Worm (Caenorhabditis elegans) whole organism, late embryonic: ENCODE results near the gene ugt-44.

Experiments used
- C08G9.2 ChIP-seq: sonication (generic microtip); optimal IDR thresholded peaks from 2 replicates; lab custom pipeline; 2016; ENCODE audit warnings: mild to moderate bottlenecking, missing genetic modification characterization, moderate library complexity, missing compliant biosample characterization
- K02D7.2 ChIP-seq: sonication (generic microtip); optimal IDR thresholded peaks from 2 replicates; lab custom pipeline; 2017; ENCODE audit warnings: mild to moderate bottlenecking, missing genetic modification characterization, missing compliant biosample characterization
- K09A11.1 ChIP-seq: sonication (generic microtip); optimal IDR thresholded peaks from 2 replicates; lab custom pipeline; 2017; ENCODE audit warnings: antibody characterized with exemption, mild to moderate bottlenecking, missing genetic modification characterization, missing compliant biosample characterization; ENCODE audit not compliant: insufficient read depth
- ahr-1 ChIP-seq: sonication (generic microtip); optimal IDR thresholded peaks from 2 replicates; lab custom pipeline; 2016; ENCODE audit warnings: missing genetic modification characterization, missing compliant biosample characterization
- ceh-19 ChIP-seq: fragments of 200-800 bp; sonication (Bioruptor generic); optimal IDR thresholded peaks from 2 replicates; lab custom pipeline; 2018; ENCODE audit warnings: mild to moderate bottlenecking, missing genetic modification characterization, missing compliant biosample characterization
- ceh-2 ChIP-seq: sonication (generic microtip); optimal IDR thresholded peaks from 2 replicates; lab custom pipeline; 2016; ENCODE audit warnings: missing genotype, missing genetic modification characterization, missing compliant biosample characterization
- ceh-22 ChIP-seq: sonication (generic microtip); optimal IDR thresholded peaks from 2 replicates; lab custom pipeline; 2017; ENCODE audit warnings: missing biosample characterization, missing genetic modification characterization
- ceh-24 ChIP-seq: sonication (generic microtip); optimal IDR thresholded peaks from 2 replicates; lab custom pipeline; 2016; ENCODE audit warnings: mild to moderate bottlenecking, missing genetic modification characterization, missing compliant biosample characterization
- dmd-4 ChIP-seq: sonication (generic microtip); optimal IDR thresholded peaks from 2 replicates; lab custom pipeline; 2016; ENCODE audit warnings: borderline replicate concordance, missing genetic modification characterization, missing compliant biosample characterization
- dve-1 ChIP-seq: sonication (generic microtip); optimal IDR thresholded peaks from 2 replicates; lab custom pipeline; 2017; ENCODE audit warnings: antibody characterized with exemption, mild to moderate bottlenecking, missing genetic modification characterization, missing compliant biosample characterization
- elt-2 ChIP-seq: sonication (generic microtip); optimal IDR thresholded peaks from 2 replicates; lab custom pipeline; 2016; ENCODE audit warnings: missing genetic modification reagents, missing genetic modification characterization, missing compliant biosample characterization
- eyg-1 ChIP-seq: sonication (generic microtip); optimal IDR thresholded peaks from 2 replicates; lab custom pipeline; 2016; ENCODE audit warnings: missing genotype, missing genetic modification characterization, missing compliant biosample characterization
- fkh-6 ChIP-seq: sonication (generic microtip); optimal IDR thresholded peaks from 2 replicates; lab custom pipeline; 2016; ENCODE audit warnings: missing genetic modification characterization, missing compliant biosample characterization
- gmeb-2 ChIP-seq: sonication (generic microtip); optimal IDR thresholded peaks from 2 replicates; lab custom pipeline; 2016; ENCODE audit warnings: missing genetic modification characterization, inconsistent platforms, missing compliant biosample characterization
- hlh-13 ChIP-seq: fragments of 200-800 bp; sonication (Bioruptor generic); optimal IDR thresholded peaks from 2 replicates; lab custom pipeline; 2018; ENCODE audit warnings: mild to moderate bottlenecking, missing genetic modification characterization, missing compliant biosample characterization
- hlh-15 ChIP-seq: sonication (generic microtip); optimal IDR thresholded peaks from 2 replicates; lab custom pipeline; 2016; ENCODE audit warnings: missing genetic modification characterization, missing compliant biosample characterization
- hlh-30 ChIP-seq: sonication (generic microtip); optimal IDR thresholded peaks from 2 replicates; lab custom pipeline; 2017; ENCODE audit warnings: antibody characterized with exemption, missing genetic modification characterization, missing compliant biosample characterization; ENCODE audit not compliant: insufficient read depth
- lim-6 ChIP-seq: sonication (generic microtip); optimal IDR thresholded peaks from 2 replicates; lab custom pipeline; 2016; ENCODE audit warnings: missing genetic modification characterization, missing compliant biosample characterization
- lin-11 ChIP-seq: fragments of 200-800 bp; sonication (Bioruptor generic); optimal IDR thresholded peaks from 2 replicates; lab custom pipeline; 2018; ENCODE audit warnings: mild to moderate bottlenecking, missing genetic modification characterization, missing compliant biosample characterization
- nfya-1 ChIP-seq: sonication (generic microtip); optimal IDR thresholded peaks from 2 replicates; lab custom pipeline; 2017; ENCODE audit warnings: missing genetic modification characterization, mild to moderate bottlenecking, missing compliant biosample characterization, antibody characterized with exemption, moderate library complexity
- nhr-11 ChIP-seq: fragments of 150-350 bp; optimal IDR thresholded peaks from 2 replicates; lab custom pipeline; 2014; ENCODE audit warnings: missing biosample characterization, missing genetic modification characterization
- nhr-232 ChIP-seq: sonication (generic microtip); optimal IDR thresholded peaks from 2 replicates; lab custom pipeline; 2016; ENCODE audit warnings: missing genetic modification characterization, missing compliant biosample characterization
- npax-4 ChIP-seq: sonication (generic microtip); optimal IDR thresholded peaks from 2 replicates; lab custom pipeline; 2016; ENCODE audit warnings: missing genetic modification characterization, missing compliant biosample characterization
- odd-2 ChIP-seq: sonication (generic microtip); optimal IDR thresholded peaks from 2 replicates; lab custom pipeline; 2017; ENCODE audit warnings: antibody characterized with exemption, mild to moderate bottlenecking, missing genetic modification characterization, missing compliant biosample characterization
- pha-2 ChIP-seq: sonication (generic microtip); optimal IDR thresholded peaks from 2 replicates; lab custom pipeline; 2017; ENCODE audit warnings: mild to moderate bottlenecking, missing genetic modification characterization, missing compliant biosample characterization
- pqm-1 ChIP-seq: sonication (generic microtip); optimal IDR thresholded peaks from 2 replicates; lab custom pipeline; 2016; ENCODE audit warnings: missing genetic modification characterization, missing compliant biosample characterization
- ref-2 ChIP-seq: sonication (generic microtip); optimal IDR thresholded peaks from 2 replicates; lab custom pipeline; 2016; ENCODE audit warnings: missing genetic modification characterization, missing compliant biosample characterization
- rnt-1 ChIP-seq: sonication (generic microtip); optimal IDR thresholded peaks from 2 replicates; lab custom pipeline; 2016; ENCODE audit warnings: missing genetic modification characterization, missing compliant biosample characterization
- sox-2 ChIP-seq: fragments of 200-800 bp; sonication (Bioruptor generic); IDR thresholded peaks from 2 replicates; pipeline ENCODE4 v1.3.6; 2022; ENCODE audit warnings: missing genetic modification reagents, missing genetic modification characterization, missing compliant biosample characterization
- sox-4 ChIP-seq: sonication (generic microtip); optimal IDR thresholded peaks from 2 replicates; lab custom pipeline; 2017; ENCODE audit warnings: mild to moderate bottlenecking, missing genetic modification characterization, inconsistent platforms, missing compliant biosample characterization
- tbx-2 ChIP-seq: sonication (generic microtip); optimal IDR thresholded peaks from 2 replicates; lab custom pipeline; 2016; ENCODE audit warnings: missing genetic modification characterization, missing compliant biosample characterization
- tbx-7 ChIP-seq: sonication (generic microtip); optimal IDR thresholded peaks from 2 replicates; lab custom pipeline; 2016; ENCODE audit warnings: missing genotype, missing genetic modification characterization, missing compliant biosample characterization
- ttx-3 ChIP-seq: sonication (generic microtip); optimal IDR thresholded peaks from 2 replicates; lab custom pipeline; 2016; ENCODE audit warnings: missing genetic modification reagents, missing genetic modification characterization, missing compliant biosample characterization
- unc-42 ChIP-seq: sonication (generic microtip); optimal IDR thresholded peaks from 2 replicates; lab custom pipeline; 2016; ENCODE audit warnings: missing genotype, missing genetic modification characterization, missing compliant biosample characterization
- unc-55 ChIP-seq: sonication (generic microtip); optimal IDR thresholded peaks from 2 replicates; lab custom pipeline; 2017; ENCODE audit warnings: missing biosample characterization, missing genetic modification reagents, missing genetic modification characterization
- unc-86 ChIP-seq: sonication (generic microtip); optimal IDR thresholded peaks from 2 replicates; lab custom pipeline; 2016; ENCODE audit warnings: missing genetic modification characterization, missing compliant biosample characterization
- zip-5 ChIP-seq: sonication (generic microtip); optimal IDR thresholded peaks from 2 replicates; lab custom pipeline; 2016; ENCODE audit warnings: missing genetic modification characterization, missing compliant biosample characterization

ugt-44 gene

ce11 chrIV:10437114-10437513 is 32.4 kb upstream of the ugt-44 start:
- TF ChIP-seq hlh-30 (tag; lab: Kevin White, UChicago) (no peak), K02D7.2 (tag; lab: Kevin White, UChicago) (no peak), lim-6 (no peak), unc-55 (GFP tag; lab: Kevin White, UChicago) (no peak)

DNA sequence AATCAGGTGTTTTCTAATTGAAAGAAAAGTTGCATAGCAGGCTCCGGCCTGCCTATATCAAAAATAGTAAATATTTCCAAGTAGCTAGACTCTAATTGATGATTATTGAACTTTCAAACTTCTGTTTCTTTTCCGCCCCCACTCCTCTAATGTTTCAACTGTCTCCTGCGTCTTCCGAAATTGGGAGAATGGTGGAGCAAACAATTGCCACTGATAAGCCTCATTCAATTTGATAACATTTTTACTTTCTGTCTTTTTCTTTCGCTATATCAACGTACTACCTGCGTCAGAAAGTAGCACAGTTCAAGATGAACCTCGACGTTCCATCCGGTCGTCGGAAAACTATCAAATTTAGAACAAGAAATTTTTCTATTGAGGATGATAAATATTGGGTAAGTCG is 30.6 kb upstream of the ugt-44 start, which contains the start of gene F13B12.3:
Gene F13B12.3 (plus strand): TSS at position 223 of the 400 bp plus-strand sequence.
- peak; percentile 38 for TF ChIP-seq elt-2 (tag; lab: Kevin White, UChicago)
- TF ChIP-seq unc-86 (tag; lab: Kevin White, UChicago): no peak
- TF ChIP-seq npax-4 (tag; lab: Kevin White, UChicago): no peak
- TF ChIP-seq ref-2: no peak
- no peak for TF ChIP-seq hlh-13

- TF ChIP-seq ceh-19 (no peak), sox-2 (GFP tag; lab: Robert Waterston, UW) (no peak), pha-2 (tag; lab: Kevin White, UChicago) (no peak), tbx-7 (tag; lab: Kevin White, UChicago) (no peak), ceh-24 (tag; lab: Kevin White, UChicago) (no peak), odd-2 (no peak), dmd-4 (tag; lab: Kevin White, UChicago) (no peak), K02D7.2 (tag; lab: Kevin White, UChicago) (no peak), zip-5 (tag; lab: Kevin White, UChicago) (no peak), dve-1 (no peak), gmeb-2 (tag; lab: Kevin White, UChicago) (no peak), ceh-2 (no peak), fkh-6 (tag; lab: Kevin White, UChicago) (no peak), unc-55 (GFP tag; lab: Kevin White, UChicago) (no peak), tbx-2 (no peak)
Measured at ce11 chrIV:10442904-10443303, 26.6 kb upstream of the ugt-44 start.

- TF ChIP-seq lim-6 (no peak), K02D7.2 (tag; lab: Kevin White, UChicago) (no peak), npax-4 (tag; lab: Kevin White, UChicago) (no peak), eyg-1 (no peak), pha-2 (tag; lab: Kevin White, UChicago) (no peak), ttx-3 (tag; lab: Kevin White, UChicago) (no peak), nhr-11 (no peak), hlh-30 (tag; lab: Kevin White, UChicago) (no peak), fkh-6 (tag; lab: Kevin White, UChicago) (no peak), nhr-232 (no peak), K09A11.1 (tag; lab: Kevin White, UChicago) (no peak)
Measured at ce11 chrIV:10443510-10443909, 26.0 kb upstream of the ugt-44 start, which contains the start of gene F13B12.7. Gene F13B12.7 (plus strand): TSS chrIV:10443810.

ce11 chrIV:10449799-10450198 is 19.7 kb upstream of the ugt-44 start, which contains the start of gene F13B12.4:
Gene F13B12.4 (minus strand): TSS chrIV:10449899.
- no peak for TF ChIP-seq elt-2 (tag; lab: Kevin White, UChicago)
- TF ChIP-seq hlh-15 (tag; lab: Kevin White, UChicago): no peak
- no peak for TF ChIP-seq lin-11
- TF ChIP-seq C08G9.2 (tag; lab: Kevin White, UChicago): no peak
- TF ChIP-seq sox-4 (tag; lab: Kevin White, UChicago): no peak
- TF ChIP-seq nfya-1 (tag; lab: Kevin White, UChicago): no peak
- TF ChIP-seq pqm-1: no peak
- TF ChIP-seq rnt-1 (tag; lab: Kevin White, UChicago): no peak
- TF ChIP-seq unc-42: no peak
- TF ChIP-seq ceh-24 (tag; lab: Kevin White, UChicago): no peak
- TF ChIP-seq ahr-1 (tag; lab: Kevin White, UChicago): no peak
- TF ChIP-seq nhr-11: no peak
- TF ChIP-seq ceh-22 (tag; lab: Kevin White, UChicago): no peak
- TF ChIP-seq fkh-6 (tag; lab: Kevin White, UChicago): no peak
